In the genomic region with DNA sequence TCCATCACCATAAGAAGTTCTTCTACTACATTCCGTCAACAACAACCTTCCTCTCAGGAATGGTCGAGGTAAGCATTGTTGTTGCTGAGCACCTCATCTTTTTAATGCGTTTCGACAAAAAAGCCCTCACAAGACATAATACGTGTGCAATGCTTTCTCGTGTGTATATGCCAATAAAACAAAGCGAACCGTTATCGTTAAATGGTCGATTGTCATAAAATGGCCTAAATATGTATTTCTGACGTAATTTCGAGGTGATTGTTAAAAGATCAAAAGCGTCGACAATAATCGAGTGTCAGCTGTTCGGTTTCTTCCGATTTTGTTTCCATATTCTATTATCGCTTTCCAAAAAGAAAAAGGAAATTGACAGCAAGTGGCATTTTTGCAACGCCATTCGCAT, we compare ENCODE assay signal across 1 worm cellular context.
TF ChIP-seq lines count a peak whose summit lies in the region.

No protein-coding gene starts in this region.

TF ChIP-seq in whole organism, L2 larva, 48 proteins besides CTCF, POLR2A, EP300 and RAD21 (continued from another document):
- peak; percentile 23 for TF ChIP-seq sma-9 (GFP tag; optimal IDR thresholded peaks at IDR 0.05; lab: Kevin White, UChicago)
- TF ChIP-seq sma-9 (tag; optimal IDR thresholded peaks at IDR 0.05; lab: Kevin White, UChicago), result no peak
- TF ChIP-seq crh-2 (tag; optimal IDR thresholded peaks at IDR 0.05; lab: Kevin White, UChicago), result peak; percentile 11
- no peak for TF ChIP-seq ceh-16 (tag; optimal IDR thresholded peaks at IDR 0.05; lab: Kevin White, UChicago)
- TF ChIP-seq ztf-11 (tag; optimal IDR thresholded peaks at IDR 0.05; lab: Kevin White, UChicago), result no peak
- TF ChIP-seq nhr-237 (tag; optimal IDR thresholded peaks at IDR 0.05; lab: Kevin White, UChicago), result no peak
- no peak for TF ChIP-seq sem-4 (tag; optimal IDR thresholded peaks at IDR 0.05; lab: Kevin White, UChicago)
- no peak for TF ChIP-seq unc-39 (tag; optimal IDR thresholded peaks at IDR 0.05; lab: Kevin White, UChicago)
- TF ChIP-seq sma-3 (GFP tag; optimal IDR thresholded peaks at IDR 0.05; lab: Kevin White, UChicago), result no peak
- peak; percentile 38 for TF ChIP-seq fos-1 (tag; optimal IDR thresholded peaks at IDR 0.05; lab: Kevin White, UChicago)
- no peak for TF ChIP-seq nhr-23 (tag; optimal IDR thresholded peaks at IDR 0.05; lab: Kevin White, UChicago)
- no peak for TF ChIP-seq blmp-1 (tag; optimal IDR thresholded peaks at IDR 0.05; lab: Kevin White, UChicago; ENCODE audit: insufficient read depth)
